Worm (Caenorhabditis elegans) whole organism, L2 larva: Measurements from ENCODE around the gene F28H6.8.

Source experiments
- ZK546.5 ChIP-seq: sonication (generic microtip); optimal IDR thresholded peaks from 2 replicates; lab custom pipeline; 2017; ENCODE audit warnings: missing biosample characterization, missing genetic modification characterization
- egl-27 ChIP-seq: sonication (generic microtip); optimal IDR thresholded peaks from 3 replicates; lab custom pipeline; 2017; ENCODE audit warnings: missing biosample characterization, missing genetic modification reagents, missing genetic modification characterization
- elt-1 ChIP-seq: fragments of 150-350 bp; optimal IDR thresholded peaks from 2 replicates; lab custom pipeline; 2014; ENCODE audit warnings: missing biosample characterization, missing genetic modification characterization
- lin-13 ChIP-seq: fragments of 150-350 bp; optimal IDR thresholded peaks from 2 replicates; lab custom pipeline; 2014; ENCODE audit warnings: missing biosample characterization, missing genetic modification reagents, missing genetic modification characterization
- nhr-10 ChIP-seq: sonication (generic microtip); optimal IDR thresholded peaks from 2 replicates; lab custom pipeline; 2017; ENCODE audit warnings: missing biosample characterization, missing genetic modification characterization
- nhr-23 ChIP-seq: fragments of 150-350 bp; optimal IDR thresholded peaks from 2 replicates; lab custom pipeline; 2014; ENCODE audit warnings: missing biosample characterization, missing genetic modification reagents, missing genetic modification characterization
- skn-1 ChIP-seq: sonication (generic microtip); optimal IDR thresholded peaks from 2 replicates; lab custom pipeline; 2017; ENCODE audit warnings: missing biosample characterization, missing genetic modification characterization
- snpc-4 ChIP-seq: fragments of 150-350 bp; optimal IDR thresholded peaks from 2 replicates; lab custom pipeline; 2014; ENCODE audit warnings: missing biosample characterization, missing genetic modification characterization
- ztf-11 ChIP-seq: sonication (generic microtip); optimal IDR thresholded peaks from 2 replicates; lab custom pipeline; 2017; ENCODE audit warnings: missing biosample characterization, missing genetic modification characterization

- TF ChIP-seq egl-27 (tag; lab: Kevin White, UChicago) = no peak
- no peak for TF ChIP-seq elt-1 (tag; lab: Kevin White, UChicago)
- TF ChIP-seq ZK546.5 (tag; lab: Kevin White, UChicago) = no peak
- TF ChIP-seq snpc-4 (tag; lab: Kevin White, UChicago) = no peak
- peak; percentile 7 for TF ChIP-seq lin-13
- TF ChIP-seq ztf-11 (tag; lab: Kevin White, UChicago) = no peak
- no peak for TF ChIP-seq nhr-10 (tag; lab: Kevin White, UChicago)
- TF ChIP-seq nhr-23 = no peak
- no peak for TF ChIP-seq skn-1
Measured at ce11 chrX:14134883-14135282, 739 bp upstream of the F28H6.8 start.
